Fruit fly (Drosophila melanogaster): ENCODE results near the gene CG2116.

CG2116 gene

dm6 chrX:8115343-8115676 lies 14.3 kb upstream of the CG2116 start:
- TF ChIP-seq slbo (GFP tag; IDR thresholded peaks at IDR 0.05) (0 out of 2 replicates have a peak, but pooled peaks have one; percentile 0), Pdp1 (GFP tag; optimal IDR thresholded peaks at IDR 0.05) (peak in 1 of 2 experiments; percentile 95), CG13775 (GFP tag; optimal IDR thresholded peaks at IDR 0.05) (no peak), CG5953 (GFP tag; IDR thresholded peaks at IDR 0.05) (no peak), Trl (optimal IDR thresholded peaks at IDR 0.05) (peak in 1 of 2 experiments; percentile 57), Trl (GFP tag; optimal IDR thresholded peaks at IDR 0.05) (no peak), CG6689 (GFP tag; IDR thresholded peaks at IDR 0.05) (no peak), nerfin-1 (tag; optimal IDR thresholded peaks at IDR 0.05) (peak; percentile 13), CG9727 (GFP tag; optimal IDR thresholded peaks at IDR 0.05) (no peak), klu (GFP tag; IDR thresholded peaks at IDR 0.05) (no peak), Dref (GFP tag; IDR thresholded peaks at IDR 0.05) (no peak), CG12104 (GFP tag; optimal IDR thresholded peaks at IDR 0.05) (no peak)

DNA sequence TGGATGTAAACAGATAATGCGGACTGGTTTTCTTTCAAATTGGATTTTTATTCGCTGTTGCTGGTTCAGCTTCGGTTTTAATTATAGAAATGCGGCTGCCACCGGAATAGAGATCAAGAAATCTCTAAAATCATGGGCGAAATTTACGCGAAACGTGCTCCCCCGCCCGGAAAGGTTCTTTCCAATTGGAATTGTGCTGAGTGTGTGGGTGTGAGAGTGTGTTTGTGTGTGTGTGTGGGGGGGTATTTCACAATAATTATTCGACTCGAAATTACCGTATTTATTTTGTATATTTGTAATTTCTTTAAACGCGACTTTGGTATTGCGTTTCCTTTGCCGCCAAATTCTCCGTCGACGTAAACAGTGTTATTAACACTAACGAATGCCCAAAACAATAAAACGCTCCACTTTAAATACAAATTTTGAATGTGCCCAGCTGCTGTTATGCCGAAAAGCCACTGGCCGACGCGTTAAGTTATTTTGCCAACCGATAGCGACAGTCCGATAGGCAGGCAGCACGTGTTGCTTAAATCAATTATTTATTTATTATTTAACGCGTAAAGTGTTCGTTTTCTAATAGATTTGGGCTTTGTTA lies 13.8 kb upstream of the CG2116 start, which contains the start of gene Gclc:
TSS of gene Gclc (minus strand) at position 431 of the 595 bp plus-strand sequence.
- TF ChIP-seq klu (GFP tag; IDR thresholded peaks at IDR 0.05), result no peak
- no peak for TF ChIP-seq Dad (GFP tag; optimal IDR thresholded peaks at IDR 0.05)
- TF ChIP-seq CoRest (tag; optimal IDR thresholded peaks at IDR 0.05), result no peak
- TF ChIP-seq CG1832 (GFP tag; optimal IDR thresholded peaks at IDR 0.05), result no peak
- no peak for TF ChIP-seq Gsc (GFP tag; IDR thresholded peaks at IDR 0.05)
- no peak for TF ChIP-seq corto (GFP tag; optimal IDR thresholded peaks at IDR 0.05)
- TF ChIP-seq CG10366 (GFP tag; IDR thresholded peaks at IDR 0.05), result no peak
- no peak for TF ChIP-seq gro (GFP tag; optimal IDR thresholded peaks at IDR 0.05)
- no peak for TF ChIP-seq fru (optimal IDR thresholded peaks at IDR 0.05)
- no peak for TF ChIP-seq D (optimal IDR thresholded peaks at IDR 0.05)
- no peak for TF ChIP-seq D (GFP tag; optimal IDR thresholded peaks at IDR 0.05)
- TF ChIP-seq HmgZ (tag; optimal IDR thresholded peaks at IDR 0.05), result no peak
- no peak for TF ChIP-seq CG1233 (GFP tag; optimal IDR thresholded peaks at IDR 0.05)
- TF ChIP-seq Dek (tag; optimal IDR thresholded peaks at IDR 0.05), result no peak
- TF ChIP-seq CG6175 (GFP tag; IDR thresholded peaks at IDR 0.05), result no peak
- TF ChIP-seq sim (GFP tag; IDR thresholded peaks at IDR 0.05), result no peak
- TF ChIP-seq Vsx1 (GFP tag; optimal IDR thresholded peaks at IDR 0.05), result no peak
- TF ChIP-seq pnt (GFP tag; optimal IDR thresholded peaks at IDR 0.05), result no peak
- TF ChIP-seq CG30020 (tag; optimal IDR thresholded peaks at IDR 0.05), result no peak
- no peak for TF ChIP-seq CG3163 (GFP tag; optimal IDR thresholded peaks at IDR 0.05)
- no peak for TF ChIP-seq Lim3 (GFP tag; IDR thresholded peaks at IDR 0.05)
- TF ChIP-seq Antp (GFP tag; optimal IDR thresholded peaks at IDR 0.05), result no peak
- no peak for TF ChIP-seq Hmx (GFP tag; optimal IDR thresholded peaks at IDR 0.05)
- TF ChIP-seq CG10209 (GFP tag; optimal IDR thresholded peaks at IDR 0.05), result no peak
- TF ChIP-seq CG31441 (GFP tag; IDR thresholded peaks at IDR 0.05), result no peak
- peak; percentile 47 for TF ChIP-seq BtbVII (GFP tag; optimal IDR thresholded peaks at IDR 0.05)
- no peak for TF ChIP-seq crc (GFP tag; optimal IDR thresholded peaks at IDR 0.05)
- TF ChIP-seq CG7271 (tag; optimal IDR thresholded peaks at IDR 0.05), result no peak
- no peak for TF ChIP-seq B-H1 (GFP tag; IDR thresholded peaks at IDR 0.05)
- no peak for TF ChIP-seq CG12942 (GFP tag; optimal IDR thresholded peaks at IDR 0.05)
- no peak for TF ChIP-seq CG10654 (GFP tag; optimal IDR thresholded peaks at IDR 0.05)
- no peak for TF ChIP-seq CG12104 (GFP tag; optimal IDR thresholded peaks at IDR 0.05)
- no peak for TF ChIP-seq Nf-YA (GFP tag; IDR thresholded peaks at IDR 0.05)
- no peak for TF ChIP-seq CG11093 (GFP tag; IDR thresholded peaks at IDR 0.05)
- TF ChIP-seq Taf1 (GFP tag; IDR thresholded peaks at IDR 0.05), result no peak
- peak; percentile 28 for TF ChIP-seq Sry-δ (GFP tag; optimal IDR thresholded peaks at IDR 0.05)
- no peak for TF ChIP-seq croc (GFP tag; conservative IDR thresholded peaks at IDR 0.05)
- no peak for TF ChIP-seq CG8290 (GFP tag; optimal IDR thresholded peaks at IDR 0.05)
- peak in 1 of 2 experiments; percentile 13 for TF ChIP-seq CG8290 (tag; optimal IDR thresholded peaks at IDR 0.05)
- peak; percentile 9 for TF ChIP-seq mam (GFP tag; optimal IDR thresholded peaks at IDR 0.05)
- TF ChIP-seq Xrp1 (GFP tag; IDR thresholded peaks at IDR 0.05), result no peak
- no peak for TF ChIP-seq gem (tag; optimal IDR thresholded peaks at IDR 0.05)
- no peak for TF ChIP-seq CG7556 (GFP tag; optimal IDR thresholded peaks at IDR 0.05)
